In the genomic region with DNA sequence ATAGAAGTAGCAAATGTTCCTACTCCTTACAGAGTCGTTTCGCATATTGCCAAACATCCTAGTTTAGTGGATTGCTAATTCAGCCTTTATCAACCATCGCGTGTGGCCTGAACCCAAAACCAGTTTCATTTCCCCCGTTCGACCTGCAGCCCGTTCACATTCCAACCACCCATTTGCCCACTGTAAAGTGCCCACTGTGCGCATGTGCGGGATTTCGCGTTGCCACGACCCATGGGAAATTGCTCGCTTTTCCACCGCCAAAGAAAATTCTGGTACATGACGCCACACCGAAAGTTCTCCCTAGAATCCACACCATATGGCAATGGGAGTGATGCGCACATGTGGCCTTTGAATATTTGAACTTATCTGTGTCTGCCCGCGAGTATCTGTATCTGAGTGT, we compare ENCODE assay signal across 2 fruit fly cellular contexts.
TF ChIP-seq lines count a peak whose summit lies in the region.

No protein-coding gene starts in this region.

- no peak for TF ChIP-seq CTCF in whole organism, embryonic (GFP tag; optimal IDR thresholded peaks at IDR 0.05; lab: Kevin White, UChicago)

TF ChIP-seq in whole organism, adult, 20 proteins besides CTCF, POLR2A, EP300 and RAD21:
- TF ChIP-seq Clk (GFP tag; optimal IDR thresholded peaks at IDR 0.05; lab: Kevin White, UChicago) (no peak), kay (GFP tag; lab: Kevin White, UChicago; ENCODE audit: borderline replicate concordance) (peak; percentile 18)

TF ChIP-seq in whole organism, embryonic, 481 proteins besides CTCF, POLR2A, EP300 and RAD21:
- no peak for TF ChIP-seq CG11398 (GFP tag; optimal IDR thresholded peaks at IDR 0.05; lab: Kevin White, UChicago)
- TF ChIP-seq pzg (GFP tag; optimal IDR thresholded peaks at IDR 0.05; lab: Kevin White, UChicago) = no peak
- peak; percentile 29 for TF ChIP-seq sd (tag; optimal IDR thresholded peaks at IDR 0.05; lab: Kevin White, UChicago)
- TF ChIP-seq Vsx1 (GFP tag; optimal IDR thresholded peaks at IDR 0.05; lab: Kevin White, UChicago) = no peak
- TF ChIP-seq Ets65A (GFP tag; lab: Kevin White, UChicago) = peak; percentile 36
- TF ChIP-seq CG7745 (tag; optimal IDR thresholded peaks at IDR 0.05; lab: Kevin White, UChicago) = no peak
- TF ChIP-seq CG1024 (GFP tag; IDR thresholded peaks at IDR 0.05; lab: Robert Waterston, UW) = no peak
- no peak for TF ChIP-seq Poxn (GFP tag; IDR thresholded peaks at IDR 0.05; lab: Robert Waterston, UW)
- TF ChIP-seq fu2 (GFP tag; optimal IDR thresholded peaks at IDR 0.05; lab: Kevin White, UChicago) = no peak
- peak; percentile 25 for TF ChIP-seq Nf-YC (tag; optimal IDR thresholded peaks at IDR 0.05; lab: Kevin White, UChicago)
- TF ChIP-seq nerfin-1 (tag; optimal IDR thresholded peaks at IDR 0.05; lab: Kevin White, UChicago) = peak; percentile 21
- peak; percentile 75 for TF ChIP-seq CG4707 (GFP tag; optimal IDR thresholded peaks at IDR 0.05; lab: Kevin White, UChicago)
- peak; percentile 70 for TF ChIP-seq ewg (GFP tag; optimal IDR thresholded peaks at IDR 0.05; lab: Kevin White, UChicago)
- TF ChIP-seq twi (tag; optimal IDR thresholded peaks at IDR 0.05; lab: Kevin White, UChicago) = peak; percentile 83
TF ChIP-seq in whole organism, embryonic: peak in this region for 7.
